Fruit fly (Drosophila melanogaster): ENCODE data around the gene mRpS31.

DNA sequence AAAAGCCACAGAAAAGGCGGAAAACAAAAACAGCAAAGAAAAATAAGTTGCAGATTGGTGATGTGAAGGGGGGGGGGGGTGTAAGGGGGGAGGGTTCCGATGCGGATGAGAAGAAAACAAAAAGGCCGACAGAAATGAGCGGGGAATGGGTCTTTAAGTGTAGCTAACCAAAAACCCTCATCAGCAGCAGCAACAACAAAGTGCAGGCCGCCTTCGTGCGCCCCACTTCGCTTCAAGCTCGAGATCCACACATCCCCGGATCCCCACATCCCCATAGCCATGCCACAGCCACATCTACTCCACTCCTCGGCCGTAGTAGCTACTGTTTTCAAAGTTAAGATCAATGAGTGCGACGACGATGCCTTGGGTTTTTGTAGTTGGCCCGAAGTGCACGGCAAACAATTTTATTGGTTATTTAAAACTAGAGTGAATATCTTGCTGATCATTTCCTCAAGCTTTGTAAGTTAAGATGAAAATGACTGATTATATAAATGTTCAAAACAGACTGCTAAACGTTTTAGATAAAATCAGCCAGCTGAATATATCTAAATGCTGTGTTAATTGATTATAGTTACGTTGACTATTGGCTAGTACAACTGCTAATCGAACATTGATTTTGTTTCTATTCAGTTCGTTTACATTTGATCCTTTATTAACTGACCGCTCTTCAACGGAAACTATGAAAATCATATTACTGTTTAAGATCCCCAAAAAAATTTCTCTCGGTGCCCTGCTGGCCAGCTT is 19.5 kb downstream of the mRpS31 start:
- no peak for TF ChIP-seq CG11294 (GFP tag; IDR thresholded peaks at IDR 0.05)
- peak; percentile 18 for TF ChIP-seq vri (GFP tag; optimal IDR thresholded peaks at IDR 0.05)
- TF ChIP-seq OdsH (GFP tag; optimal IDR thresholded peaks at IDR 0.05), result peak; percentile 65
- TF ChIP-seq CG10669 (GFP tag; optimal IDR thresholded peaks at IDR 0.05), result peak; percentile 58
- peak; percentile 35 for TF ChIP-seq CG4318 (GFP tag; optimal IDR thresholded peaks at IDR 0.05)
- TF ChIP-seq CG3919 (GFP tag; optimal IDR thresholded peaks at IDR 0.05), result peak; percentile 57
- TF ChIP-seq CG7368 (GFP tag; optimal IDR thresholded peaks at IDR 0.05), result peak; percentile 17
- peak; percentile 65 for TF ChIP-seq spab (GFP tag; optimal IDR thresholded peaks at IDR 0.05)
- peak; percentile 24 for TF ChIP-seq Lpt (GFP tag; optimal IDR thresholded peaks at IDR 0.05)
- peak; percentile 43 for TF ChIP-seq CG34406 (GFP tag; optimal IDR thresholded peaks at IDR 0.05)
- TF ChIP-seq Eip78C (GFP tag), result peak; percentile 94

All from whole organism, prepupa.